Worm (Caenorhabditis elegans) whole organism, L4 larva: ENCODE data around the gene ergi-3.

ENCODE experiments used
- F10B5.3 ChIP-seq: sonication (generic microtip); optimal IDR thresholded peaks from 2 replicates; lab custom pipeline; 2016; ENCODE audit warnings: mild to moderate bottlenecking, missing genetic modification characterization, missing compliant biosample characterization
- F44E2.7 ChIP-seq: fragments of 200-800 bp; sonication (Bioruptor generic); IDR thresholded peaks from 2 replicates; pipeline ENCODE4 v2.1.2; 2022; ENCODE audit warnings: missing genetic modification characterization, missing compliant biosample characterization
- T20F7.1 ChIP-seq: fragments of 200-800 bp; sonication (Bioruptor generic); optimal IDR thresholded peaks from 2 replicates; lab custom pipeline; 2018; ENCODE audit warnings: mild to moderate bottlenecking, missing genetic modification characterization, missing compliant biosample characterization
- T26A8.4 ChIP-seq: fragments of 200-800 bp; sonication (Bioruptor generic); IDR thresholded peaks from 2 replicates; pipeline ENCODE4 v1.3.6; 2022; ENCODE audit warnings: missing genetic modification characterization, missing compliant biosample characterization
- Y105C5A.15 ChIP-seq: fragments of 200-800 bp; sonication (Bioruptor generic); IDR thresholded peaks from 2 replicates; pipeline ENCODE4 v1.3.6; 2022; ENCODE audit warnings: missing genetic modification characterization, missing compliant biosample characterization
- aha-1 ChIP-seq: fragments of 150-350 bp; peaks from one replicate; lab custom pipeline; 2014; ENCODE audit warnings: missing biosample characterization, missing genetic modification characterization
- aly-2 ChIP-seq: sonication (generic microtip); optimal IDR thresholded peaks from 2 replicates; lab custom pipeline; 2018; ENCODE audit warnings: missing biosample characterization, missing genetic modification characterization
- ama-1 ChIP-seq: fragments of 150-350 bp; optimal IDR thresholded peaks from 2 replicates; lab custom pipeline; 2014; ENCODE audit warnings: inconsistent platforms, mixed read lengths
- arid-1 ChIP-seq: fragments of 200-800 bp; sonication (Bioruptor generic); conservative IDR thresholded peaks from 2 replicates; pipeline ENCODE4 v1.3.6; 2022; ENCODE audit warnings: missing genetic modification reagents, missing genetic modification characterization, missing compliant biosample characterization
- ceh-32 ChIP-seq: sonication (generic microtip); optimal IDR thresholded peaks from 2 replicates; lab custom pipeline; 2016; ENCODE audit warnings: mild to moderate bottlenecking, missing genetic modification characterization, missing compliant biosample characterization; ENCODE audit not compliant: poor library complexity
- ceh-44 ChIP-seq: fragments of 200-800 bp; sonication (Bioruptor generic); IDR thresholded peaks from 2 replicates; pipeline ENCODE4 v1.3.6; 2022; ENCODE audit warnings: missing genetic modification reagents, missing genetic modification characterization, missing compliant biosample characterization
- ceh-62 ChIP-seq: sonication (generic microtip); optimal IDR thresholded peaks from 2 replicates; lab custom pipeline; 2017; ENCODE audit warnings: missing biosample characterization, missing genetic modification characterization
- daf-8 ChIP-seq: fragments of 200-800 bp; sonication (Bioruptor generic); IDR thresholded peaks from 2 replicates; pipeline ENCODE4 v1.3.6; 2022; ENCODE audit warnings: missing genetic modification characterization, missing compliant biosample characterization
- dmd-6 ChIP-seq: fragments of 200-800 bp; sonication (Bioruptor generic); IDR thresholded peaks from 2 replicates; pipeline ENCODE4 v1.3.6; 2022; ENCODE audit warnings: missing genetic modification reagents, missing genetic modification characterization, missing compliant biosample characterization
- dmd-9 ChIP-seq: fragments of 200-800 bp; sonication (Bioruptor generic); IDR thresholded peaks from 2 replicates; pipeline ENCODE4 v1.3.6; 2022; ENCODE audit warnings: missing genetic modification reagents, missing genetic modification characterization, missing compliant biosample characterization
- duxl-1 ChIP-seq: sonication (generic microtip); optimal IDR thresholded peaks from 2 replicates; lab custom pipeline; 2016; ENCODE audit warnings: mild to moderate bottlenecking, missing genetic modification characterization, moderate library complexity, missing compliant biosample characterization; ENCODE audit not compliant: poor library complexity
- dve-1 ChIP-seq: sonication (generic microtip); optimal IDR thresholded peaks from 2 replicates; lab custom pipeline; 2017; ENCODE audit warnings: antibody characterized with exemption, mild to moderate bottlenecking, missing genetic modification characterization, missing compliant biosample characterization; ENCODE audit not compliant: insufficient read depth
- gei-8 ChIP-seq: fragments of 200-800 bp; sonication (Bioruptor generic); optimal IDR thresholded peaks from 2 replicates; lab custom pipeline; 2018; ENCODE audit warnings: mild to moderate bottlenecking, missing genetic modification characterization, missing compliant biosample characterization
- hlh-11 ChIP-seq: fragments of 200-800 bp; sonication (Bioruptor generic); optimal IDR thresholded peaks from 2 replicates; lab custom pipeline; 2018; ENCODE audit warnings: mild to moderate bottlenecking, missing genetic modification characterization, missing compliant biosample characterization
- hlh-30 ChIP-seq: sonication (generic microtip); optimal IDR thresholded peaks from 2 replicates; lab custom pipeline; 2017; ENCODE audit warnings: antibody characterized with exemption, mild to moderate bottlenecking, missing genetic modification characterization, missing compliant biosample characterization; ENCODE audit not compliant: insufficient read depth
- jun-1 ChIP-seq: fragments of 150-350 bp; optimal IDR thresholded peaks from 2 replicates; lab custom pipeline; 2014; ENCODE audit warnings: missing biosample characterization, missing genetic modification reagents, missing genetic modification characterization
- lin-13 ChIP-seq: fragments of 150-350 bp; optimal IDR thresholded peaks from 2 replicates; lab custom pipeline; 2014; ENCODE audit warnings: missing biosample characterization, missing genetic modification reagents, missing genetic modification characterization
- lin-29 ChIP-seq: fragments of 200-800 bp; sonication (Bioruptor generic); IDR thresholded peaks from 2 replicates; pipeline ENCODE4 v1.3.6; 2022; ENCODE audit warnings: missing genetic modification reagents, missing genetic modification characterization, missing compliant biosample characterization
- lin-39 ChIP-seq: fragments of 150-350 bp; optimal IDR thresholded peaks from 2 replicates; lab custom pipeline; 2014; ENCODE audit warnings: missing biosample characterization, missing genetic modification reagents, missing genetic modification characterization
- lir-3 ChIP-seq: sonication (generic microtip); optimal IDR thresholded peaks from 2 replicates; lab custom pipeline; 2016; ENCODE audit warnings: mild to moderate bottlenecking, missing genetic modification characterization, missing compliant biosample characterization
- lsy-2 ChIP-seq, 2 experiments: fragments of 150-350 bp in 1 of 2; sonication (generic microtip) in 1 of 2; optimal IDR thresholded peaks; 2 replicates each; lab custom pipeline; 2014 to 2017; ENCODE audit warnings: missing biosample characterization in 2 of 2, missing genetic modification characterization in 2 of 2
- madf-9 ChIP-seq: fragments of 200-800 bp; sonication (Bioruptor generic); conservative IDR thresholded peaks from 2 replicates; pipeline ENCODE4 v1.3.6; 2022; ENCODE audit warnings: missing genetic modification reagents, missing genetic modification characterization, missing compliant biosample characterization
- mdl-1 ChIP-seq, 2 experiments: fragments of 150-350 bp in 1 of 2; sonication (generic microtip) in 1 of 2; optimal IDR thresholded peaks; 2 replicates each; lab custom pipeline; 2014 to 2017; ENCODE audit warnings: missing biosample characterization in 2 of 2, missing genetic modification characterization in 2 of 2
- mes-2 ChIP-seq: sonication (generic microtip); optimal IDR thresholded peaks from 2 replicates; lab custom pipeline; 2016; ENCODE audit warnings: missing genotype, mild to moderate bottlenecking, missing genetic modification characterization, missing compliant biosample characterization; ENCODE audit not compliant: poor library complexity, severe bottlenecking
- mxl-2 ChIP-seq: fragments of 200-800 bp; sonication (Bioruptor generic); conservative IDR thresholded peaks from 2 replicates; pipeline ENCODE4 v1.3.6; 2022; ENCODE audit warnings: missing genetic modification reagents, missing genetic modification characterization, missing compliant biosample characterization
- mxl-3 ChIP-seq: fragments of 200-800 bp; sonication (Bioruptor generic); optimal IDR thresholded peaks from 2 replicates; lab custom pipeline; 2018; ENCODE audit warnings: mild to moderate bottlenecking, missing genetic modification characterization, missing compliant biosample characterization
- nhr-11 ChIP-seq: fragments of 150-350 bp; optimal IDR thresholded peaks from 2 replicates; lab custom pipeline; 2014; ENCODE audit warnings: missing biosample characterization, missing genetic modification characterization
- nhr-28 ChIP-seq: fragments of 150-350 bp; optimal IDR thresholded peaks from 2 replicates; lab custom pipeline; 2014; ENCODE audit warnings: missing biosample characterization, missing genetic modification characterization
- nhr-42 ChIP-seq: fragments of 200-800 bp; sonication (Bioruptor generic); IDR thresholded peaks from 2 replicates; pipeline ENCODE4 v1.3.6; 2022; ENCODE audit warnings: missing genetic modification characterization, missing compliant biosample characterization
- pqm-1 ChIP-seq: sonication (generic microtip); optimal IDR thresholded peaks from 2 replicates; lab custom pipeline; 2017; ENCODE audit warnings: missing biosample characterization, missing genetic modification characterization
- sdz-12 ChIP-seq: fragments of 200-800 bp; sonication (Bioruptor generic); optimal IDR thresholded peaks from 2 replicates; lab custom pipeline; 2018; ENCODE audit warnings: mild to moderate bottlenecking, missing genetic modification characterization, missing compliant biosample characterization
- snpc-4 ChIP-seq: fragments of 150-350 bp; optimal IDR thresholded peaks from 2 replicates; lab custom pipeline; 2014; ENCODE audit warnings: missing biosample characterization, missing genetic modification characterization
- unc-130 ChIP-seq: sonication (generic microtip); optimal IDR thresholded peaks from 2 replicates; lab custom pipeline; 2016; ENCODE audit warnings: missing genetic modification reagents, missing genetic modification characterization, missing compliant biosample characterization
- unc-39 ChIP-seq: sonication (generic microtip); optimal IDR thresholded peaks from 2 replicates; lab custom pipeline; 2017; ENCODE audit warnings: missing biosample characterization, missing genetic modification characterization
- unc-62 ChIP-seq, 3 experiments: fragments of 150-350 bp in 1 of 3; sonication (generic microtip); optimal IDR thresholded peaks in 2 of 3; peaks in 1 of 3; 1 replicate in 1 of 3; 2 replicates in 2 of 3; lab custom pipeline; 2014 to 2017; ENCODE audit warnings: missing biosample characterization in 3 of 3, missing genetic modification characterization in 3 of 3, missing genetic modification reagents in 3 of 3, missing genotype in 1 of 3
- zfp-3 ChIP-seq: fragments of 200-800 bp; sonication (Bioruptor generic); conservative IDR thresholded peaks from 2 replicates; pipeline ENCODE4 v1.3.6; 2022; ENCODE audit warnings: missing genetic modification reagents, missing genetic modification characterization, missing compliant biosample characterization
- zip-11 ChIP-seq: fragments of 200-800 bp; sonication (Bioruptor generic); IDR thresholded peaks from 2 replicates; pipeline ENCODE4 v1.3.6; 2022; ENCODE audit warnings: missing genetic modification characterization, missing compliant biosample characterization

Gene ergi-3

DNA sequence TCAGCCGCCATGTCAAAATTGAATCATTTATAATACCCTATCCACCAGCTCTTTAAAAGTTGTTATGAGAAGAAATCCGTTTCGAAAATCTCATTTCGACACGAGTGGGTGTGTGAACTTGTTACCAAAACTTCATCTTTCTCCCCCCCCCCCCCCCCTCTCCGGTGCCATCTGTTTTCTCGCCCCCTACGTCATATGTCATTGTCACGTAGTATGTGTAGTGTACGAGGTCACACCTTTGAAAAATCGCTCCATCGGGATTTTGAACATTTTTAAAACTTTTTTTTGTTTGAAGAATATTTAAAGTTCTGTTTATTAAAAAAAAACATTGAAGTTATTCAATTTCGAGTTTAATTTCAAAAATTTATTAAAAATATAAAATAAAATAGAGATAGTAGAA lies 11.3 kb upstream of the ergi-3 start:
- TF ChIP-seq hlh-30 (tag; lab: Kevin White, UChicago) (peak; percentile 54), zip-11 (GFP tag; lab: Robert Waterston, UW) (no peak), madf-9 (GFP tag; lab: Robert Waterston, UW) (no peak), nhr-28 (tag; lab: Kevin White, UChicago) (peak; percentile 24), Y105C5A.15 (GFP tag; lab: Robert Waterston, UW) (no peak), unc-130 (GFP tag; lab: Kevin White, UChicago) (no peak), dmd-9 (GFP tag; lab: Robert Waterston, UW) (no peak), hlh-11 (tag; lab: Kevin White, UChicago) (peak; percentile 30)

DNA sequence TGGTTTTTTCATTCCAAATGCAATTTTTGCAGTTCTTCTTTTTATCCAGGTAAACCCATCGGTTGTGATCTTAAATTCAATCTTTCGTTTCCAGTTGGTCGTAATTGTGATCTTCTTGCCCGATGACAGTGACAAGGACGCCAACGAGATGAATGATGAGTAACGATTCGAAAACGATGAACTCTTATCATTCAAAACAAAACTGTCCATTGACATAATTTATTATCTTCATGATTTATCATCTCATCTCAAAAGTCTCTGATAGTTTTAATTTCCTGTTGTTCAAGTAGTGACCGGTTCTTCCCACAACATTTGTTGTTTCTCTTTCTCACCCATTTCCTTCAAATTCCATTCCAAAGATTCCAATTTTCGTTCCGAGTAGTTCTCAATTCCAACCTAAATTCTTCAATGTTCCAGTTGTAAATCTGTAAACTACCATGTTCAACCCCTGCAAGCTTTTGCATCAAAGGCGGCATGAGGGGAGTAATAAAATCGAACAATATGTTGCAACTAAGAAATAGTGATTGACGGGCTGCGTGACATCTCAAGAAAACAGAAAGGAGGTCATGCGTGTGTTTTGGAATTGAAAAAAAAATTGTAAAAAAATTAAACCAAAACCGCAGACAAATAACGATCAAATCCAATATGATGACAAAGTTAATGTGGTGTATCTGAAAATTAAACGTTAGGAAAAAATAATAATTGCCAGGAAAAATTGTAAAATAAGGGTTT lies 9.7 kb upstream of the ergi-3 start:
- TF ChIP-seq mxl-3 (no peak), sdz-12 (GFP tag; lab: Kevin White, UChicago) (no peak), mdl-1 (tag; optimal IDR thresholded peaks at IDR 0.05; lab: Kevin White, UChicago) (peak in 1 of 2 experiments; percentile 14), hlh-30 (tag; lab: Kevin White, UChicago) (peak; percentile 4), mes-2 (tag; lab: Kevin White, UChicago) (no peak), ceh-62 (no peak), unc-39 (no peak), arid-1 (GFP tag; lab: Robert Waterston, UW) (no peak), dmd-6 (GFP tag; lab: Robert Waterston, UW) (peak; percentile 27; the same call in 1 of the 2 replicates), ceh-44 (GFP tag; lab: Robert Waterston, UW) (no peak), lin-39 (tag; lab: Kevin White, UChicago) (no peak), T20F7.1 (no peak), zfp-3 (GFP tag; lab: Robert Waterston, UW) (no peak), nhr-11 (tag; lab: Kevin White, UChicago) (no peak), ceh-32 (tag; lab: Kevin White, UChicago) (no peak), lin-29 (GFP tag; lab: Robert Waterston, UW) (no peak), nhr-28 (tag; lab: Kevin White, UChicago) (peak; percentile 46), ama-1 (lab: Kevin White, UChicago) (no peak), lin-13 (GFP tag; lab: Kevin White, UChicago) (no peak), nhr-42 (no peak), gei-8 (GFP tag; lab: Kevin White, UChicago) (no peak), duxl-1 (no peak), daf-8 (no peak), jun-1 (no peak), F44E2.7 (GFP tag; lab: Robert Waterston, UW) (no peak), T26A8.4 (GFP tag; lab: Robert Waterston, UW) (no peak), snpc-4 (tag; lab: Kevin White, UChicago) (no peak), aha-1 (tag; lab: Kevin White, UChicago) (peak; percentile 88), unc-62 (GFP tag; optimal IDR thresholded peaks at IDR 0.05 in 1 of 2; lab: Kevin White, UChicago) (peak in 1 of 2 experiments; percentile 97), unc-62 (tag; optimal IDR thresholded peaks at IDR 0.05; lab: Kevin White, UChicago) (no peak), dmd-9 (GFP tag; lab: Robert Waterston, UW) (no peak), aly-2 (tag; lab: Kevin White, UChicago) (no peak), mxl-2 (no peak)

DNA sequence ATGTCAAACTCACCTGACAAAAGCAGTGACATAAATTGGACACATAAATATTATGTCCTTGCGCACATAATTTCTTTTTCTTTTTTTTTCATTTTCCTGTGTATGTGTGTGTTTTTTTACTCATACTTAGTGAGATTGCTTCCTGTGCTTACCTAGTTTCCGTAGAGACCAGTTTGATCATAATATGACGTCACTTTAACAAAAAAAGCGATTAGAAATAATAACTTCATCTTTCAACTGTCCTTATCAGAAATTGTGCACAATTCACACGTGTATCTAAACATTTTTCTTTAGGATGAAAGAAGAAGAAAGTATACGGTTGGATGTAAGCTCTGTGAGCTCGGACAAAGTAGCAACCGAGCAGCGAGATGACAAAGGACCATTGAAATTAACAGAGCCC lies 5.5 kb upstream of the ergi-3 start:
- TF ChIP-seq dve-1 (tag; lab: Kevin White, UChicago) (peak; percentile 22), F10B5.3 (tag; lab: Kevin White, UChicago) (no peak), mdl-1 (tag; optimal IDR thresholded peaks at IDR 0.05; lab: Kevin White, UChicago) (peak in 1 of 2 experiments; percentile 61), pqm-1 (tag; lab: Kevin White, UChicago) (peak; percentile 24), dmd-6 (GFP tag; lab: Robert Waterston, UW) (peak; percentile 47), lir-3 (tag; lab: Kevin White, UChicago) (no peak), hlh-11 (tag; lab: Kevin White, UChicago) (peak; percentile 9), lsy-2 (tag; optimal IDR thresholded peaks at IDR 0.05; lab: Kevin White, UChicago) (peak in 1 of 2 experiments; percentile 8)
